Fruit fly (Drosophila melanogaster) ovary, adult (tissue): ENCODE data around the gene CG5810.

ENCODE experiments used
- CG17801 ChIP-seq: fragments of 200-800 bp; optimal IDR thresholded peaks from 2 replicates; lab custom pipeline; 2019; ENCODE audit warnings: missing biosample characterization, mild to moderate bottlenecking, missing genetic modification characterization, moderate library complexity; ENCODE audit not compliant: partially characterized antibody

The CG5810 gene

dm6 chr3R:21198073-21198472 lies 34.5 kb downstream of the CG5810 start:
- TF ChIP-seq CG17801 (GFP tag; lab: Kevin White, UChicago) = no peak

dm6 chr3R:21199085-21199899 lies 35.7 kb downstream of the CG5810 start:
- TF ChIP-seq CG17801 (GFP tag; lab: Kevin White, UChicago) = no peak

- TF ChIP-seq CG17801 (GFP tag; lab: Kevin White, UChicago) = no peak
Observed at dm6 chr3R:21199953-21200368, 36.4 kb downstream of the CG5810 start.

- TF ChIP-seq CG17801 (GFP tag; lab: Kevin White, UChicago) = no peak
Observed at dm6 chr3R:21201627-21202026, 38.0 kb downstream of the CG5810 start.

dm6 chr3R:21203135-21203534 lies 39.6 kb downstream of the CG5810 start:
- TF ChIP-seq CG17801 (GFP tag; lab: Kevin White, UChicago) = peak; percentile 16

- no peak for TF ChIP-seq CG17801 (GFP tag; lab: Kevin White, UChicago)
Observed at dm6 chr3R:21203660-21204499, 40.3 kb downstream of the CG5810 start.

dm6 chr3R:21204500-21205167 lies 41.1 kb downstream of the CG5810 start:
- TF ChIP-seq CG17801 (GFP tag; lab: Kevin White, UChicago) = peak; percentile 90

- TF ChIP-seq CG17801 (GFP tag; lab: Kevin White, UChicago) = no peak
Observed at dm6 chr3R:21205680-21206326, 42.2 kb downstream of the CG5810 start.

- TF ChIP-seq CG17801 (GFP tag; lab: Kevin White, UChicago) = no peak
Observed at dm6 chr3R:21206327-21206728, 42.8 kb downstream of the CG5810 start.

- no peak for TF ChIP-seq CG17801 (GFP tag; lab: Kevin White, UChicago)
Observed at dm6 chr3R:21206802-21207238, 43.2 kb downstream of the CG5810 start.

dm6 chr3R:21210081-21210480 lies 46.5 kb downstream of the CG5810 start:
- TF ChIP-seq CG17801 (GFP tag; lab: Kevin White, UChicago) = no peak

- peak; percentile 20 for TF ChIP-seq CG17801 (GFP tag; lab: Kevin White, UChicago)
Observed at dm6 chr3R:21214693-21215145, 51.1 kb downstream of the CG5810 start, which contains the start of gene Ddrgk1. Ddrgk1 (plus strand) TSS chr3R:21215079.
